Fruit fly (Drosophila melanogaster) whole organism, embryonic: Measurements from ENCODE around the gene ATPsynO.

Experiments used
- ATbp ChIP-seq: fragments of 200-800 bp; sonication (Bioruptor generic); optimal IDR thresholded peaks from 2 replicates; lab custom pipeline; 2017; ENCODE audit warnings: missing biosample characterization, mild to moderate bottlenecking, missing genetic modification characterization, missing genetic modification reagents
- CG10209 ChIP-seq: fragments of 200-800 bp; sonication (Bioruptor generic); optimal IDR thresholded peaks from 3 replicates; lab custom pipeline; 2017; ENCODE audit warnings: missing biosample characterization, mild to moderate bottlenecking, missing genetic modification characterization, missing genetic modification reagents
- CG1024 ChIP-seq: fragments of 200-800 bp; sonication (Bioruptor generic); IDR thresholded peaks from 2 replicates; pipeline ENCODE4 v1.3.6; 2022; ENCODE audit warnings: missing biosample characterization, missing genetic modification characterization
- CG10267 ChIP-seq: fragments of 200-800 bp; sonication (Bioruptor generic); optimal IDR thresholded peaks from 2 replicates; lab custom pipeline; 2018; ENCODE audit warnings: missing biosample characterization, mild to moderate bottlenecking, missing genetic modification characterization, moderate library complexity
- CG10543 ChIP-seq: fragments of 200-800 bp; sonication (Bioruptor generic); optimal IDR thresholded peaks from 3 replicates; lab custom pipeline; 2017; ENCODE audit warnings: missing biosample characterization, mild to moderate bottlenecking, missing genetic modification characterization, moderate library complexity
- CG10959 ChIP-seq: fragments of 200-800 bp; sonication (Bioruptor generic); IDR thresholded peaks from 2 replicates; pipeline ENCODE4 v1.3.6; 2022; ENCODE audit warnings: missing biosample characterization, missing genetic modification characterization
- CG11456 ChIP-seq: fragments of 200-800 bp; sonication (Bioruptor generic); IDR thresholded peaks from 3 replicates; pipeline ENCODE4 v1.3.6; 2022; ENCODE audit warnings: missing biosample characterization, missing genetic modification characterization
- CG11504 ChIP-seq: fragments of 200-800 bp; sonication (Bioruptor generic); optimal IDR thresholded peaks from 3 replicates; lab custom pipeline; 2019; ENCODE audit warnings: missing biosample characterization, mild to moderate bottlenecking, missing genetic modification characterization, moderate library complexity
- CG13624 ChIP-seq: fragments of 200-800 bp; sonication (Bioruptor generic); optimal IDR thresholded peaks from 2 replicates; lab custom pipeline; 2016; ENCODE audit warnings: missing biosample characterization, missing genetic modification characterization
- CG1603 ChIP-seq: fragments of 200-800 bp; sonication (Bioruptor generic); optimal IDR thresholded peaks from 2 replicates; lab custom pipeline; 2019; ENCODE audit warnings: missing biosample characterization, mild to moderate bottlenecking, missing genetic modification characterization, moderate library complexity
- CG1792 ChIP-seq: fragments of 200-800 bp; sonication (Bioruptor generic); optimal IDR thresholded peaks from 2 replicates; lab custom pipeline; 2016; ENCODE audit warnings: missing biosample characterization, missing genetic modification characterization
- CG18011 ChIP-seq: fragments of 200-800 bp; sonication (Bioruptor generic); optimal IDR thresholded peaks from 2 replicates; lab custom pipeline; 2017; ENCODE audit warnings: missing biosample characterization, missing genetic modification characterization, mild to moderate bottlenecking, moderate library complexity, missing genotype
- CG2712 ChIP-seq: fragments of 200-800 bp; optimal IDR thresholded peaks from 3 replicates; lab custom pipeline; 2019; ENCODE audit warnings: missing biosample characterization, mild to moderate bottlenecking, missing genetic modification characterization, moderate library complexity
- CG30431 ChIP-seq: fragments of 200-800 bp; sonication (Bioruptor generic); optimal IDR thresholded peaks from 2 replicates; lab custom pipeline; 2017; ENCODE audit warnings: missing biosample characterization, missing genetic modification characterization
- CG31224 ChIP-seq: fragments of 200-800 bp; sonication (Bioruptor generic); IDR thresholded peaks from 2 replicates; pipeline ENCODE4 v1.3.6; 2022; ENCODE audit warnings: missing biosample characterization, missing genetic modification characterization
- CG3163 ChIP-seq: fragments of 200-800 bp; sonication (Bioruptor generic); optimal IDR thresholded peaks from 3 replicates; lab custom pipeline; 2016; ENCODE audit warnings: missing biosample characterization, missing genetic modification characterization
- CG34422 ChIP-seq: fragments of 200-800 bp; sonication (Bioruptor generic); IDR thresholded peaks from 3 replicates; pipeline ENCODE4 v1.3.6; 2022; ENCODE audit warnings: missing biosample characterization, missing genetic modification characterization
- CG7556 ChIP-seq: fragments of 200-800 bp; sonication (Bioruptor generic); optimal IDR thresholded peaks from 2 replicates; lab custom pipeline; 2017; ENCODE audit warnings: missing biosample characterization, mild to moderate bottlenecking, missing genetic modification characterization
- CG8290 ChIP-seq, 3 experiments: fragments of 200-800 bp; sonication (Bioruptor generic); optimal IDR thresholded peaks; 2 replicates each; lab custom pipeline; 2016 to 2019; ENCODE audit warnings: missing biosample characterization in 3 of 3, missing genetic modification characterization in 3 of 3, mild to moderate bottlenecking in 2 of 3, moderate library complexity in 1 of 3
- CTCF ChIP-seq: fragments of 200-800 bp; sonication (Bioruptor generic); optimal IDR thresholded peaks from 2 replicates; lab custom pipeline; 2017; ENCODE audit warnings: missing biosample characterization, mild to moderate bottlenecking, missing genetic modification characterization, moderate library complexity
- Camta ChIP-seq: fragments of 200-800 bp; sonication (Bioruptor generic); optimal IDR thresholded peaks from 2 replicates; lab custom pipeline; 2016; ENCODE audit warnings: missing biosample characterization, missing genetic modification characterization
- Dp ChIP-seq: fragments of 200-800 bp; sonication (Bioruptor generic); optimal IDR thresholded peaks from 2 replicates; lab custom pipeline; 2018; ENCODE audit warnings: missing biosample characterization, mild to moderate bottlenecking, missing genetic modification characterization, moderate library complexity
- Hand ChIP-seq: fragments of 200-800 bp; sonication (Bioruptor generic); optimal IDR thresholded peaks from 2 replicates; lab custom pipeline; 2017; ENCODE audit warnings: mild to moderate bottlenecking, missing biosample characterization, missing genetic modification reagents, missing genetic modification characterization
- Lhr ChIP-seq: fragments of 200-800 bp; sonication (Bioruptor generic); optimal IDR thresholded peaks from 3 replicates; lab custom pipeline; 2017; ENCODE audit warnings: mild to moderate bottlenecking, missing biosample characterization, missing genetic modification reagents, missing genetic modification characterization
- Med ChIP-seq: fragments of 200-800 bp; sonication (Bioruptor generic); peaks from one replicate; lab custom pipeline; 2016; ENCODE audit warnings: missing biosample characterization, missing genetic modification characterization, mild to moderate bottlenecking, inconsistent platforms, moderate library complexity
- Oli ChIP-seq: fragments of 200-800 bp; sonication (Bioruptor generic); optimal IDR thresholded peaks from 2 replicates; lab custom pipeline; 2018; ENCODE audit warnings: missing biosample characterization, mild to moderate bottlenecking, missing genetic modification characterization, moderate library complexity
- Sry-δ ChIP-seq: fragments of 200-800 bp; sonication (Bioruptor generic); optimal IDR thresholded peaks from 2 replicates; lab custom pipeline; 2016; ENCODE audit warnings: missing biosample characterization, missing genetic modification characterization
- Stat92E ChIP-seq, 3 experiments: fragments of >200 bp in 2 of 3; fragments of 200-800 bp in 1 of 3; sonication (Bioruptor generic) in 1 of 3; optimal IDR thresholded peaks; 2 replicates each; lab custom pipeline; 2017 to 2019; ENCODE audit warnings: missing biosample characterization in 3 of 3, missing genetic modification characterization in 3 of 3, mild to moderate bottlenecking in 1 of 3, moderate library complexity in 1 of 3
- Trl ChIP-seq, 3 experiments: fragments of >200 bp in 2 of 3; fragments of 200-800 bp in 1 of 3; sonication (Bioruptor generic) in 1 of 3; optimal IDR thresholded peaks; 2 replicates in 1 of 3; 3 replicates in 2 of 3; lab custom pipeline; 2016 to 2017; ENCODE audit warnings: missing biosample characterization in 1 of 3, missing genetic modification characterization in 1 of 3
- ato ChIP-seq: fragments of 200-800 bp; sonication (Bioruptor generic); IDR thresholded peaks from 2 replicates; pipeline ENCODE4 v1.3.6; 2022; ENCODE audit warnings: missing biosample characterization, missing genetic modification characterization; ENCODE audit not compliant: partially characterized antibody
- br ChIP-seq: fragments of >200 bp; optimal IDR thresholded peaks from 2 replicates; lab custom pipeline; 2017
- disco-r ChIP-seq: fragments of 200-800 bp; sonication (Bioruptor generic); optimal IDR thresholded peaks from 2 replicates; lab custom pipeline; 2016; ENCODE audit warnings: missing biosample characterization, missing genetic modification characterization
- dpn ChIP-seq, 2 experiments: fragments of 200-800 bp; sonication (Bioruptor generic); optimal IDR thresholded peaks; 3 replicates each; lab custom pipeline; 2016; ENCODE audit warnings: missing biosample characterization in 2 of 2, missing genetic modification characterization in 2 of 2
- eve ChIP-seq, 2 experiments: fragments of >200 bp; optimal IDR thresholded peaks; 2 replicates each; lab custom pipeline; 2017; ENCODE audit warnings: missing biosample characterization in 2 of 2, missing genetic modification characterization in 2 of 2
- exex ChIP-seq: fragments of 200-800 bp; sonication (Bioruptor generic); optimal IDR thresholded peaks from 4 replicates; lab custom pipeline; 2018; ENCODE audit warnings: missing biosample characterization, mild to moderate bottlenecking, missing genetic modification characterization, moderate library complexity
- gfzf ChIP-seq: fragments of 200-800 bp; sonication (Bioruptor generic); optimal IDR thresholded peaks from 2 replicates; lab custom pipeline; 2016; ENCODE audit warnings: missing biosample characterization, mild to moderate bottlenecking, missing genetic modification characterization, moderate library complexity
- ham ChIP-seq: fragments of 200-800 bp; sonication (Bioruptor generic); IDR thresholded peaks from 2 replicates; pipeline ENCODE4 v1.3.6; 2022; ENCODE audit warnings: missing biosample characterization, missing genetic modification characterization
- hkb ChIP-seq, 2 experiments: fragments of 200-800 bp in 1 of 2; fragments of >200 bp in 1 of 2; sonication (Bioruptor generic) in 1 of 2; IDR thresholded peaks in 1 of 2; optimal IDR thresholded peaks in 1 of 2; 2 replicates each; pipeline versions ENCODE4 v1.3.6 to Lab custom; 2017 to 2022; ENCODE audit warnings: missing biosample characterization in 1 of 2, missing genetic modification characterization in 1 of 2
- kay ChIP-seq: fragments of 200-800 bp; sonication (Bioruptor generic); optimal IDR thresholded peaks from 2 replicates; lab custom pipeline; 2016; ENCODE audit warnings: missing biosample characterization, missing genetic modification characterization
- odd ChIP-seq: fragments of 200-800 bp; sonication (Bioruptor generic); optimal IDR thresholded peaks from 2 replicates; lab custom pipeline; 2017; ENCODE audit warnings: missing biosample characterization, mild to moderate bottlenecking, missing genetic modification characterization
- otp ChIP-seq: fragments of 200-800 bp; sonication (Bioruptor generic); IDR thresholded peaks from 3 replicates; pipeline ENCODE4, ENCODE4 v1.3.6; 2022; ENCODE audit warnings: missing biosample characterization, missing genetic modification characterization
- p53 ChIP-seq: fragments of 200-800 bp; sonication (Bioruptor generic); optimal IDR thresholded peaks from 2 replicates; lab custom pipeline; 2016; ENCODE audit warnings: missing biosample characterization, missing genetic modification characterization
- pfk ChIP-seq: fragments of 200-800 bp; sonication (Bioruptor generic); optimal IDR thresholded peaks from 2 replicates; lab custom pipeline; 2018; ENCODE audit warnings: missing biosample characterization, mild to moderate bottlenecking, missing genetic modification characterization, moderate library complexity
- phol ChIP-seq: fragments of 200-800 bp; sonication (Bioruptor generic); optimal IDR thresholded peaks from 3 replicates; lab custom pipeline; 2018; ENCODE audit warnings: missing biosample characterization, mild to moderate bottlenecking, missing genetic modification characterization, moderate library complexity
- pita ChIP-seq: fragments of 200-800 bp; sonication (Bioruptor generic); optimal IDR thresholded peaks from 2 replicates; lab custom pipeline; 2017; ENCODE audit warnings: missing biosample characterization, mild to moderate bottlenecking, missing genetic modification characterization
- slou ChIP-seq: fragments of 200-800 bp; sonication (Bioruptor generic); optimal IDR thresholded peaks from 3 replicates; lab custom pipeline; 2016; ENCODE audit warnings: missing biosample characterization, missing genetic modification characterization
- sna ChIP-seq: fragments of 200-800 bp; sonication (Bioruptor generic); IDR thresholded peaks from 2 replicates; pipeline ENCODE4 v1.3.6; 2022; ENCODE audit warnings: missing biosample characterization, missing genetic modification characterization; ENCODE audit not compliant: partially characterized antibody
- wek ChIP-seq: fragments of 200-800 bp; sonication (Bioruptor generic); optimal IDR thresholded peaks from 3 replicates; lab custom pipeline; 2018; ENCODE audit warnings: missing biosample characterization, mild to moderate bottlenecking, missing genetic modification characterization, moderate library complexity

The ATPsynO gene

DNA sequence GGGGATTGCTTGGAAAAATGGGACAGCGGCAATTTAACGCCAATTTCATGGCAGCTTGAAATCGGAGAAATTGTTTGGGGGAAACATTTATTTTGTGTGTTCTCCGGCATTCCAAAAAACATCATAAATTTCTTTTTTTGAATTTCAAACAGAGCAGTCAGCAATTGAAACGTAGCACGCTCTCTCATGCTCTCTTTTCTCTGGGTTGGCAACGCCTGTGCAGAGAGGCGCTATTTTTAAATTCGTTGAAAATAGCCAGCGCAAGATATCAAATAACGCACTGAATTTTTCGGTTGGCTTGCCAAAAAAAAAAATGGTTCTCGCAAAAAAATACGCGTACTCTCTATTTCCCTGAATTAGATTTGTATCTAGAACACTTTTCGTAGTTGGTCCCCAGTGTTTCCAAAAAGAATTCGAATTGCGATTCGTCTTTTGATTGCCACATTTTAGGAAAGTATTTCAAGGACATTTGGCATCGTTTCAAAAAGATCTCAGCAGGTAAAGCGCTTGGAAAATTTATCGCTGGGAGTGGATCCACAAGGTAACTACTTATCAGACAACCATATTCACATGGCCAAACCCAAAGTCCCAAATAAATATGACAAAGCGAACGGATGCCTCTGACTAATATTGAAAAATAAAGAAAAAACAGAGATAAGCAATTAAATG lies 20.8 kb downstream of the ATPsynO start (continued):
- TF ChIP-seq CG18011 (GFP tag; lab: Kevin White, UChicago) (peak; percentile 98), sna (no peak), Dp (GFP tag; lab: Kevin White, UChicago) (peak; percentile 96), CG10267 (no peak), Med (peak; percentile 70), br (no peak), pita (no peak), exex (tag; lab: Kevin White, UChicago) (peak; percentile 45), disco-r (GFP tag; lab: Kevin White, UChicago) (no peak), Sry-δ (GFP tag; lab: Kevin White, UChicago) (peak; percentile 25), Oli (tag; lab: Kevin White, UChicago) (no peak), CG1792 (GFP tag; lab: Kevin White, UChicago) (peak; percentile 8), CG34422 (GFP tag; lab: Robert Waterston, UW) (no peak), Trl (optimal IDR thresholded peaks at IDR 0.05; lab: Kevin White, UChicago) (peak; percentile 44 to 81), Trl (GFP tag; optimal IDR thresholded peaks at IDR 0.05; lab: Kevin White, UChicago) (peak; percentile 58), CG1024 (no peak), eve (GFP tag; optimal IDR thresholded peaks at IDR 0.05; lab: Kevin White, UChicago) (peak in 1 of 2 experiments; percentile 64), CG11456 (GFP tag; lab: Robert Waterston, UW) (no peak), odd (no peak), CG10543 (peak; percentile 16), Stat92E (GFP tag; optimal IDR thresholded peaks at IDR 0.05; lab: Kevin White, UChicago) (no peak), Camta (GFP tag; lab: Kevin White, UChicago) (no peak), ham (GFP tag; lab: Robert Waterston, UW) (no peak), CG10959 (GFP tag; lab: Robert Waterston, UW) (no peak), ato (GFP tag; lab: Robert Waterston, UW) (no peak), CG8290 (GFP tag; optimal IDR thresholded peaks at IDR 0.05; lab: Kevin White, UChicago) (no peak), CG8290 (tag; optimal IDR thresholded peaks at IDR 0.05; lab: Kevin White, UChicago) (peak in 1 of 2 experiments; percentile 29), dpn (GFP tag; optimal IDR thresholded peaks at IDR 0.05; lab: Kevin White, UChicago) (peak in 1 of 2 experiments; percentile 15), CG13624 (peak; percentile 3), CG10209 (GFP tag; lab: Kevin White, UChicago) (no peak), Hand (GFP tag; lab: Kevin White, UChicago) (peak; percentile 25), CG30431 (GFP tag; lab: Kevin White, UChicago) (no peak), gfzf (peak; percentile 53), kay (GFP tag; lab: Kevin White, UChicago) (peak; percentile 32), otp (GFP tag; lab: Robert Waterston, UW) (no peak), CG11504 (peak; percentile 21), CG2712 (tag; lab: Kevin White, UChicago) (peak; percentile 21), pfk (GFP tag; lab: Kevin White, UChicago) (peak; percentile 6), Lhr (GFP tag; lab: Kevin White, UChicago) (peak; percentile 41), CG31224 (GFP tag; lab: Robert Waterston, UW) (no peak), hkb (optimal IDR thresholded peaks at IDR 0.05; lab: Kevin White, UChicago) (no peak), hkb (GFP tag; IDR thresholded peaks at IDR 0.05; lab: Robert Waterston, UW) (no peak), CG3163 (GFP tag; lab: Kevin White, UChicago) (no peak), slou (GFP tag; lab: Kevin White, UChicago) (no peak), CTCF (GFP tag; lab: Kevin White, UChicago) (peak; percentile 42), ATbp (GFP tag; lab: Kevin White, UChicago) (no peak), p53 (peak; percentile 13), CG7556 (GFP tag; lab: Kevin White, UChicago) (no peak), phol (tag; lab: Kevin White, UChicago) (peak; percentile 32), CG1603 (tag; lab: Kevin White, UChicago) (peak; percentile 88), wek (no peak)
